1 fruit fly cellular context compared by ENCODE assay signal in genomic region chrX:15697581-15698208, dm6.
TF ChIP-seq lines count a peak whose summit lies in the region.

No protein-coding gene starts in this region.

TF ChIP-seq in whole organism, embryonic, 481 proteins besides CTCF, POLR2A, EP300 and RAD21 (continued from another document and continues in another):
- TF ChIP-seq Gug (GFP tag; IDR thresholded peaks at IDR 0.05; lab: Robert Waterston, UW) (peak; percentile 90), CG14441 (GFP tag; IDR thresholded peaks at IDR 0.05; lab: Robert Waterston, UW) (peak; percentile 92), pfk (GFP tag; optimal IDR thresholded peaks at IDR 0.05; lab: Kevin White, UChicago) (peak; percentile 34), CG4707 (GFP tag; optimal IDR thresholded peaks at IDR 0.05; lab: Kevin White, UChicago) (no peak), lov (optimal IDR thresholded peaks at IDR 0.05; lab: Kevin White, UChicago) (no peak), lov (GFP tag; IDR thresholded peaks at IDR 0.05; lab: Robert Waterston, UW) (peak; percentile 92), Rx (GFP tag; IDR thresholded peaks at IDR 0.05; lab: Robert Waterston, UW) (peak; percentile 86), CG34422 (GFP tag; IDR thresholded peaks at IDR 0.05; lab: Robert Waterston, UW) (peak; percentile 96), fd96Cb (tag; optimal IDR thresholded peaks at IDR 0.05; lab: Kevin White, UChicago) (peak; percentile 91), CG33213 (GFP tag; optimal IDR thresholded peaks at IDR 0.05; lab: Kevin White, UChicago) (peak; percentile 5), en (GFP tag; optimal IDR thresholded peaks at IDR 0.05; lab: Kevin White, UChicago) (no peak), tgo (GFP tag; IDR thresholded peaks at IDR 0.05; lab: Robert Waterston, UW) (peak; percentile 94), esg (GFP tag; conservative IDR thresholded peaks at IDR 0.05; lab: Robert Waterston, UW) (peak; percentile 93), ac (GFP tag; optimal IDR thresholded peaks at IDR 0.05; lab: Kevin White, UChicago) (no peak), CG6854 (GFP tag; optimal IDR thresholded peaks at IDR 0.05; lab: Kevin White, UChicago) (peak; percentile 90), CG10565 (GFP tag; optimal IDR thresholded peaks at IDR 0.05; lab: Kevin White, UChicago) (peak; percentile 43), zen (tag; optimal IDR thresholded peaks at IDR 0.05; lab: Kevin White, UChicago) (peak; percentile 90), CG43689 (GFP tag; IDR thresholded peaks at IDR 0.05; lab: Robert Waterston, UW) (peak; percentile 74), sob (GFP tag; IDR thresholded peaks at IDR 0.05; lab: Robert Waterston, UW) (peak; percentile 97), mirr (GFP tag; optimal IDR thresholded peaks at IDR 0.05; lab: Kevin White, UChicago) (peak; percentile 82), cato (GFP tag; optimal IDR thresholded peaks at IDR 0.05; lab: Kevin White, UChicago; ENCODE audit: borderline replicate concordance) (peak; percentile 78), abd-A (tag; optimal IDR thresholded peaks at IDR 0.05; lab: Kevin White, UChicago) (no peak), corto (GFP tag; optimal IDR thresholded peaks at IDR 0.05; lab: Kevin White, UChicago) (peak; percentile 46), Sox100B (GFP tag; optimal IDR thresholded peaks at IDR 0.05; lab: Kevin White, UChicago) (peak; percentile 84), CG1792 (GFP tag; optimal IDR thresholded peaks at IDR 0.05; lab: Kevin White, UChicago) (peak; percentile 25), unpg (GFP tag; optimal IDR thresholded peaks at IDR 0.05; lab: Kevin White, UChicago) (peak; percentile 94), ATbp (GFP tag; optimal IDR thresholded peaks at IDR 0.05; lab: Kevin White, UChicago) (peak; percentile 89), Hey (tag; optimal IDR thresholded peaks at IDR 0.05; lab: Kevin White, UChicago) (peak; percentile 51), CG2875 (GFP tag; optimal IDR thresholded peaks at IDR 0.05; lab: Kevin White, UChicago) (peak; percentile 77), org-1 (GFP tag; optimal IDR thresholded peaks at IDR 0.05; lab: Kevin White, UChicago) (peak; percentile 84), CG12299 (tag; optimal IDR thresholded peaks at IDR 0.05; lab: Kevin White, UChicago) (peak; percentile 94), dati (GFP tag; IDR thresholded peaks at IDR 0.05; lab: Robert Waterston, UW) (peak; percentile 71), CG6683 (GFP tag; optimal IDR thresholded peaks at IDR 0.05; lab: Kevin White, UChicago) (peak; percentile 84), oc (tag; optimal IDR thresholded peaks at IDR 0.05; lab: Kevin White, UChicago) (peak; percentile 70), ewg (GFP tag; optimal IDR thresholded peaks at IDR 0.05; lab: Kevin White, UChicago) (peak; percentile 80), CG15696 (tag; optimal IDR thresholded peaks at IDR 0.05; lab: Kevin White, UChicago) (peak; percentile 84), Hr51 (GFP tag; optimal IDR thresholded peaks at IDR 0.05; lab: Kevin White, UChicago) (peak; percentile 31 to 88), Ada2b (GFP tag; IDR thresholded peaks at IDR 0.05; lab: Robert Waterston, UW) (peak; percentile 96), tap (tag; optimal IDR thresholded peaks at IDR 0.05; lab: Kevin White, UChicago) (peak; percentile 90), CG14860 (GFP tag; IDR thresholded peaks at IDR 0.05; lab: Robert Waterston, UW; ENCODE audit: partially characterized antibody) (no peak), D (optimal IDR thresholded peaks at IDR 0.05; lab: Kevin White, UChicago) (no peak), D (GFP tag; optimal IDR thresholded peaks at IDR 0.05; lab: Kevin White, UChicago) (peak; percentile 88), BEAF-32 (GFP tag; optimal IDR thresholded peaks at IDR 0.05; lab: Kevin White, UChicago) (peak; percentile 67), CG31365 (tag; optimal IDR thresholded peaks at IDR 0.05; lab: Kevin White, UChicago) (peak; percentile 70), CG5180 (GFP tag; optimal IDR thresholded peaks at IDR 0.05; lab: Kevin White, UChicago) (peak; percentile 79), sna (GFP tag; IDR thresholded peaks at IDR 0.05; lab: Robert Waterston, UW; ENCODE audit: partially characterized antibody) (no peak), sug (tag; optimal IDR thresholded peaks at IDR 0.05; lab: Kevin White, UChicago) (peak; percentile 96), CG10959 (GFP tag; IDR thresholded peaks at IDR 0.05; lab: Robert Waterston, UW) (peak; percentile 91), CG16863 (GFP tag; optimal IDR thresholded peaks at IDR 0.05; lab: Kevin White, UChicago) (no peak), Optix (GFP tag; IDR thresholded peaks at IDR 0.05; lab: Robert Waterston, UW) (peak; percentile 87), NFAT (GFP tag; IDR thresholded peaks at IDR 0.05; lab: Robert Waterston, UW) (peak; percentile 92), hb (GFP tag; IDR thresholded peaks at IDR 0.05; lab: Robert Waterston, UW; ENCODE audit: partially characterized antibody) (no peak), HLH54F (GFP tag; optimal IDR thresholded peaks at IDR 0.05; lab: Kevin White, UChicago) (peak; percentile 45), pum (GFP tag; optimal IDR thresholded peaks at IDR 0.05; lab: Kevin White, UChicago) (peak; percentile 40), gcm2 (GFP tag; optimal IDR thresholded peaks at IDR 0.05; lab: Kevin White, UChicago) (peak; percentile 31), CG8765 (GFP tag; IDR thresholded peaks at IDR 0.05; lab: Robert Waterston, UW) (peak; percentile 90), scrt (GFP tag; optimal IDR thresholded peaks at IDR 0.05; lab: Kevin White, UChicago) (peak; percentile 91), CG4424 (GFP tag; optimal IDR thresholded peaks at IDR 0.05; lab: Kevin White, UChicago) (peak; percentile 90), grn (GFP tag; optimal IDR thresholded peaks at IDR 0.05; lab: Kevin White, UChicago) (peak; percentile 74), CG3163 (GFP tag; optimal IDR thresholded peaks at IDR 0.05; lab: Kevin White, UChicago) (no peak), CG4617 (GFP tag; optimal IDR thresholded peaks at IDR 0.05; lab: Kevin White, UChicago; ENCODE audit: borderline replicate concordance) (peak; percentile 77), CG12942 (GFP tag; optimal IDR thresholded peaks at IDR 0.05; lab: Kevin White, UChicago) (peak; percentile 85), CG7839 (tag; optimal IDR thresholded peaks at IDR 0.05; lab: Kevin White, UChicago) (peak; percentile 96), gem (tag; optimal IDR thresholded peaks at IDR 0.05; lab: Kevin White, UChicago) (peak; percentile 96), gsb (GFP tag; IDR thresholded peaks at IDR 0.05; lab: Robert Waterston, UW) (peak; percentile 90), Stat92E (GFP tag; optimal IDR thresholded peaks at IDR 0.05; lab: Kevin White, UChicago) (peak in 1 of 3 experiments; percentile 47), Kr (GFP tag; optimal IDR thresholded peaks at IDR 0.05; lab: Kevin White, UChicago) (no peak), CG34376 (GFP tag; optimal IDR thresholded peaks at IDR 0.05; lab: Kevin White, UChicago) (peak; percentile 91), gro (GFP tag; optimal IDR thresholded peaks at IDR 0.05; lab: Kevin White, UChicago) (peak; percentile 27), CG42726 (GFP tag; IDR thresholded peaks at IDR 0.05; lab: Robert Waterston, UW; ENCODE audit: partially characterized antibody) (0 out of 2 replicates have a peak, but pooled peaks have one; percentile 42), phol (tag; optimal IDR thresholded peaks at IDR 0.05; lab: Kevin White, UChicago) (peak; percentile 93), Nf-YA (GFP tag; IDR thresholded peaks at IDR 0.05; lab: Robert Waterston, UW) (peak; percentile 81), Camta (GFP tag; optimal IDR thresholded peaks at IDR 0.05; lab: Kevin White, UChicago) (no peak), Bteb2 (GFP tag; optimal IDR thresholded peaks at IDR 0.05; lab: Kevin White, UChicago) (peak; percentile 25), CG12155 (GFP tag; optimal IDR thresholded peaks at IDR 0.05; lab: Kevin White, UChicago) (peak; percentile 90), Aef1 (GFP tag; IDR thresholded peaks at IDR 0.05; lab: Robert Waterston, UW) (peak; percentile 95), stwl (tag; optimal IDR thresholded peaks at IDR 0.05; lab: Kevin White, UChicago) (peak; percentile 6), repo (GFP tag; optimal IDR thresholded peaks at IDR 0.05; lab: Kevin White, UChicago) (no peak), CG16815 (GFP tag; optimal IDR thresholded peaks at IDR 0.05; lab: Kevin White, UChicago) (peak; percentile 83), E2f1 (GFP tag; IDR thresholded peaks at IDR 0.05; lab: Robert Waterston, UW) (peak; percentile 93), CG1233 (GFP tag; optimal IDR thresholded peaks at IDR 0.05; lab: Kevin White, UChicago) (peak; percentile 88), CG4404 (GFP tag; IDR thresholded peaks at IDR 0.05; lab: Robert Waterston, UW) (peak; percentile 90), CG13287 (GFP tag; IDR thresholded peaks at IDR 0.05; lab: Robert Waterston, UW; ENCODE audit: partially characterized antibody) (peak; percentile 59), Max (GFP tag; optimal IDR thresholded peaks at IDR 0.05; lab: Kevin White, UChicago) (peak; percentile 84), disco-r (GFP tag; optimal IDR thresholded peaks at IDR 0.05; lab: Kevin White, UChicago) (peak; percentile 9), Nf-YB (GFP tag; optimal IDR thresholded peaks at IDR 0.05; lab: Kevin White, UChicago) (peak; percentile 56), sens (GFP tag; lab: Kevin White, UChicago) (peak; percentile 83), CG15514 (GFP tag; optimal IDR thresholded peaks at IDR 0.05; lab: Kevin White, UChicago) (peak; percentile 94), ftz-f1 (GFP tag; optimal IDR thresholded peaks at IDR 0.05; lab: Kevin White, UChicago) (peak; percentile 99), CG8388 (GFP tag; optimal IDR thresholded peaks at IDR 0.05; lab: Kevin White, UChicago) (peak; percentile 87), CG7556 (GFP tag; optimal IDR thresholded peaks at IDR 0.05; lab: Kevin White, UChicago) (peak; percentile 92), Lpt (GFP tag; optimal IDR thresholded peaks at IDR 0.05; lab: Kevin White, UChicago) (no peak), ttk (GFP tag; IDR thresholded peaks at IDR 0.05; lab: Robert Waterston, UW) (peak; percentile 92), Hr78 (GFP tag; optimal IDR thresholded peaks at IDR 0.05; lab: Kevin White, UChicago) (peak in 1 of 2 experiments; percentile 72), CG17186 (GFP tag; optimal IDR thresholded peaks at IDR 0.05; lab: Kevin White, UChicago) (peak; percentile 78), bbx (GFP tag; IDR thresholded peaks at IDR 0.05; lab: Robert Waterston, UW; ENCODE audit: partially characterized antibody) (no peak), chinmo (GFP tag; IDR thresholded peaks at IDR 0.05; lab: Robert Waterston, UW; ENCODE audit: partially characterized antibody) (0 out of 4 replicates have a peak, but pooled peaks have one; percentile 39), CG12744 (GFP tag; optimal IDR thresholded peaks at IDR 0.05; lab: Kevin White, UChicago) (no peak), wdn (GFP tag; IDR thresholded peaks at IDR 0.05; lab: Robert Waterston, UW) (peak; percentile 87), peb (GFP tag; IDR thresholded peaks at IDR 0.05; lab: Robert Waterston, UW) (peak; percentile 92), CG16779 (GFP tag; IDR thresholded peaks at IDR 0.05; lab: Robert Waterston, UW) (peak; percentile 90), mam (GFP tag; optimal IDR thresholded peaks at IDR 0.05; lab: Kevin White, UChicago) (peak; percentile 61), CG17912 (GFP tag; optimal IDR thresholded peaks at IDR 0.05; lab: Kevin White, UChicago) (peak; percentile 37), Antp (GFP tag; optimal IDR thresholded peaks at IDR 0.05; lab: Kevin White, UChicago) (peak; percentile 16), HmgZ (tag; optimal IDR thresholded peaks at IDR 0.05; lab: Kevin White, UChicago) (peak; percentile 94), fd102C (GFP tag; optimal IDR thresholded peaks at IDR 0.05; lab: Kevin White, UChicago) (peak; percentile 62), CG17328 (GFP tag; IDR thresholded peaks at IDR 0.05; lab: Robert Waterston, UW) (peak; percentile 88), CG4854 (GFP tag; optimal IDR thresholded peaks at IDR 0.05; lab: Kevin White, UChicago) (peak; percentile 67), vnd (GFP tag; IDR thresholded peaks at IDR 0.05; lab: Robert Waterston, UW; ENCODE audit: partially characterized antibody) (no peak), zfh2 (GFP tag; optimal IDR thresholded peaks at IDR 0.05; lab: Kevin White, UChicago) (peak; percentile 77), CG7963 (GFP tag; IDR thresholded peaks at IDR 0.05; lab: Robert Waterston, UW; ENCODE audit: partially characterized antibody) (no peak), Doc3 (GFP tag; IDR thresholded peaks at IDR 0.05; lab: Robert Waterston, UW; ENCODE audit: partially characterized antibody) (no peak), lola (GFP tag; optimal IDR thresholded peaks at IDR 0.05; lab: Kevin White, UChicago) (peak in 1 of 3 experiments; percentile 78), tna (GFP tag; IDR thresholded peaks at IDR 0.05; lab: Robert Waterston, UW; ENCODE audit: partially characterized antibody) (no peak), sisA (GFP tag; IDR thresholded peaks at IDR 0.05; lab: Robert Waterston, UW) (peak; percentile 95), CG6689 (GFP tag; IDR thresholded peaks at IDR 0.05; lab: Robert Waterston, UW) (peak; percentile 95), CG9876 (GFP tag; optimal IDR thresholded peaks at IDR 0.05; lab: Kevin White, UChicago) (no peak), prd (optimal IDR thresholded peaks at IDR 0.05; lab: Kevin White, UChicago) (no peak), prd (GFP tag; IDR thresholded peaks at IDR 0.05; lab: Robert Waterston, UW) (peak; percentile 97), CG18764 (GFP tag; optimal IDR thresholded peaks at IDR 0.05; lab: Kevin White, UChicago) (peak; percentile 80), CG30403 (GFP tag; optimal IDR thresholded peaks at IDR 0.05; lab: Kevin White, UChicago) (peak; percentile 95), CG18011 (GFP tag; optimal IDR thresholded peaks at IDR 0.05; lab: Kevin White, UChicago) (peak; percentile 76), CG11085 (GFP tag; IDR thresholded peaks at IDR 0.05; lab: Robert Waterston, UW) (peak; percentile 91), Taf1 (GFP tag; IDR thresholded peaks at IDR 0.05; lab: Robert Waterston, UW) (peak; percentile 92), CG1602 (GFP tag; optimal IDR thresholded peaks at IDR 0.05; lab: Kevin White, UChicago) (peak; percentile 87), bowl (GFP tag; IDR thresholded peaks at IDR 0.05; lab: Robert Waterston, UW) (peak; percentile 76), BtbVII (GFP tag; optimal IDR thresholded peaks at IDR 0.05; lab: Kevin White, UChicago) (peak; percentile 94), sim (GFP tag; IDR thresholded peaks at IDR 0.05; lab: Robert Waterston, UW) (peak; percentile 82), chif (GFP tag; optimal IDR thresholded peaks at IDR 0.05; lab: Kevin White, UChicago) (peak; percentile 14 to 21), Mrtf (GFP tag; IDR thresholded peaks at IDR 0.05; lab: Robert Waterston, UW) (peak; percentile 91), PHDP (tag; optimal IDR thresholded peaks at IDR 0.05; lab: Kevin White, UChicago) (peak; percentile 93)
